Fruit fly (Drosophila melanogaster): ENCODE measurements around the gene CG4098.

- no peak for TF ChIP-seq ovo (GFP tag; optimal IDR thresholded peaks at IDR 0.05)
- peak; percentile 65 for TF ChIP-seq Hr96 (GFP tag; optimal IDR thresholded peaks at IDR 0.05)
- TF ChIP-seq bab1 (GFP tag; optimal IDR thresholded peaks at IDR 0.05): peak; percentile 69
- TF ChIP-seq CG11617 (GFP tag; optimal IDR thresholded peaks at IDR 0.05): peak; percentile 36
- TF ChIP-seq tj (GFP tag; optimal IDR thresholded peaks at IDR 0.05): no peak
- peak; percentile 21 for TF ChIP-seq cic (GFP tag; optimal IDR thresholded peaks at IDR 0.05)
- peak; percentile 61 for TF ChIP-seq CG1620 (GFP tag; optimal IDR thresholded peaks at IDR 0.05)
- TF ChIP-seq CG33017 (tag; optimal IDR thresholded peaks at IDR 0.05): peak; percentile 43
- TF ChIP-seq pad (GFP tag; optimal IDR thresholded peaks at IDR 0.05): peak; percentile 32
These were observed at the start of gene CG4098 for dm6 chr3L:16609120-16609519.

All from whole organism, adult.